Fruit fly (Drosophila melanogaster) whole organism, embryonic: ENCODE results near the gene Cyp313b1.

Source experiments
- ATbp ChIP-seq: fragments of 200-800 bp; sonication (Bioruptor generic); optimal IDR thresholded peaks from 2 replicates; lab custom pipeline; 2017; ENCODE audit warnings: missing biosample characterization, mild to moderate bottlenecking, missing genetic modification characterization, missing genetic modification reagents
- Bdp1 ChIP-seq: fragments of 200-800 bp; sonication (Bioruptor generic); optimal IDR thresholded peaks from 3 replicates; lab custom pipeline; 2016; ENCODE audit warnings: missing biosample characterization, missing genetic modification characterization
- Blimp-1 ChIP-seq: fragments of 200-800 bp; sonication (Bioruptor generic); optimal IDR thresholded peaks from 3 replicates; lab custom pipeline; 2018; ENCODE audit warnings: missing biosample characterization, missing genetic modification characterization, mild to moderate bottlenecking, moderate library complexity, missing genetic modification reagents
- CG10366 ChIP-seq: fragments of 200-800 bp; sonication (Bioruptor generic); IDR thresholded peaks from 2 replicates; pipeline ENCODE4 v1.3.6; 2022; ENCODE audit warnings: missing biosample characterization, missing genetic modification characterization
- CG12236 ChIP-seq: fragments of 200-800 bp; sonication (Bioruptor generic); optimal IDR thresholded peaks from 2 replicates; lab custom pipeline; 2016; ENCODE audit warnings: missing biosample characterization, missing genetic modification characterization
- CG13123 ChIP-seq: fragments of 200-800 bp; sonication (Bioruptor generic); optimal IDR thresholded peaks from 2 replicates; lab custom pipeline; 2016; ENCODE audit warnings: missing biosample characterization, missing genetic modification characterization
- CG13287 ChIP-seq: fragments of 200-800 bp; sonication (Bioruptor generic); IDR thresholded peaks from 2 replicates; pipeline ENCODE4 v1.3.6; 2022; ENCODE audit warnings: missing biosample characterization, missing genetic modification characterization; ENCODE audit not compliant: partially characterized antibody
- CG1529 ChIP-seq: fragments of 200-800 bp; sonication (Bioruptor generic); optimal IDR thresholded peaks from 3 replicates; lab custom pipeline; 2018; ENCODE audit warnings: missing biosample characterization, missing genetic modification characterization
- CG1602 ChIP-seq: fragments of 200-800 bp; sonication (Bioruptor generic); optimal IDR thresholded peaks from 3 replicates; lab custom pipeline; 2016; ENCODE audit warnings: missing biosample characterization, missing genetic modification characterization
- CG31441 ChIP-seq: fragments of 200-800 bp; sonication (Bioruptor generic); IDR thresholded peaks from 2 replicates; pipeline ENCODE4 v1.3.6; 2022; ENCODE audit warnings: missing biosample characterization, missing genetic modification characterization
- CG3838 ChIP-seq: fragments of 200-800 bp; sonication (Bioruptor generic); optimal IDR thresholded peaks from 3 replicates; lab custom pipeline; 2016; ENCODE audit warnings: missing biosample characterization, missing genetic modification characterization
- CG4820 ChIP-seq: fragments of 200-800 bp; sonication (Bioruptor generic); optimal IDR thresholded peaks from 3 replicates; lab custom pipeline; 2016; ENCODE audit warnings: missing biosample characterization, missing genetic modification characterization
- CG6813 ChIP-seq: fragments of 200-800 bp; sonication (Bioruptor generic); optimal IDR thresholded peaks from 2 replicates; lab custom pipeline; 2017; ENCODE audit warnings: missing biosample characterization, missing genetic modification characterization, mild to moderate bottlenecking, moderate library complexity, missing genetic modification reagents
- CG8089 ChIP-seq: fragments of 200-800 bp; sonication (Bioruptor generic); optimal IDR thresholded peaks from 3 replicates; lab custom pipeline; 2016; ENCODE audit warnings: missing biosample characterization, missing genetic modification characterization
- CG8281 ChIP-seq: fragments of 200-800 bp; sonication (Bioruptor generic); optimal IDR thresholded peaks from 2 replicates; lab custom pipeline; 2018; ENCODE audit warnings: missing biosample characterization, mild to moderate bottlenecking, missing genetic modification characterization, moderate library complexity
- CG8944 ChIP-seq: fragments of 200-800 bp; sonication (Bioruptor generic); optimal IDR thresholded peaks from 3 replicates; lab custom pipeline; 2016; ENCODE audit warnings: missing biosample characterization, missing genetic modification characterization
- CrebB ChIP-seq: fragments of 200-800 bp; sonication (Bioruptor generic); optimal IDR thresholded peaks from 3 replicates; lab custom pipeline; 2018; ENCODE audit warnings: missing biosample characterization, mild to moderate bottlenecking, missing genetic modification characterization
- Dbx ChIP-seq: fragments of 200-800 bp; sonication (Bioruptor generic); IDR thresholded peaks from 3 replicates; pipeline ENCODE4 v1.3.6; 2022; ENCODE audit warnings: missing biosample characterization, missing genetic modification characterization
- Gug ChIP-seq: fragments of 200-800 bp; sonication (Bioruptor generic); IDR thresholded peaks from 4 replicates; pipeline ENCODE4 v1.3.6; 2022; ENCODE audit warnings: missing biosample characterization, missing genetic modification characterization
- HHEX ChIP-seq: fragments of 200-800 bp; sonication (Bioruptor generic); optimal IDR thresholded peaks from 3 replicates; lab custom pipeline; 2017; ENCODE audit warnings: missing biosample characterization, mild to moderate bottlenecking, missing genetic modification characterization, missing genetic modification reagents
- HmgZ ChIP-seq: fragments of 200-800 bp; sonication (Bioruptor generic); optimal IDR thresholded peaks from 2 replicates; lab custom pipeline; 2018; ENCODE audit warnings: missing biosample characterization, mild to moderate bottlenecking, missing genetic modification characterization
- Hr3 ChIP-seq: fragments of 200-800 bp; sonication (Bioruptor generic); optimal IDR thresholded peaks from 3 replicates; lab custom pipeline; 2016; ENCODE audit warnings: missing biosample characterization, missing genetic modification characterization
- Hsf ChIP-seq: fragments of 200-800 bp; sonication (Bioruptor generic); optimal IDR thresholded peaks from 3 replicates; lab custom pipeline; 2016; ENCODE audit warnings: missing biosample characterization, missing genetic modification characterization
- Med ChIP-seq: fragments of 200-800 bp; sonication (Bioruptor generic); peaks from one replicate; lab custom pipeline; 2016; ENCODE audit warnings: missing biosample characterization, missing genetic modification characterization, mild to moderate bottlenecking, inconsistent platforms, moderate library complexity
- Myb ChIP-seq: fragments of 200-800 bp; sonication (Bioruptor generic); optimal IDR thresholded peaks from 2 replicates; lab custom pipeline; 2016; ENCODE audit warnings: missing biosample characterization, missing genetic modification characterization
- Oaz ChIP-seq: fragments of 200-800 bp; sonication (Bioruptor generic); IDR thresholded peaks from 2 replicates; pipeline ENCODE4 v1.3.6; 2022; ENCODE audit warnings: missing biosample characterization, missing genetic modification characterization
- PHDP ChIP-seq: fragments of 200-800 bp; sonication (Bioruptor generic); optimal IDR thresholded peaks from 3 replicates; lab custom pipeline; 2018; ENCODE audit warnings: missing biosample characterization, mild to moderate bottlenecking, missing genetic modification characterization, moderate library complexity
- Poxn ChIP-seq: fragments of 200-800 bp; sonication (Bioruptor generic); IDR thresholded peaks from 2 replicates; pipeline ENCODE4 v1.3.6; 2022; ENCODE audit warnings: missing biosample characterization, missing genetic modification characterization
- Rfx ChIP-seq: fragments of 200-800 bp; sonication (Bioruptor generic); IDR thresholded peaks from 2 replicates; pipeline ENCODE4 v1.3.6; 2022; ENCODE audit warnings: missing biosample characterization, missing genetic modification characterization
- Sox100B ChIP-seq: fragments of 200-800 bp; sonication (Bioruptor generic); optimal IDR thresholded peaks from 3 replicates; lab custom pipeline; 2018; ENCODE audit warnings: missing biosample characterization, mild to moderate bottlenecking, missing genetic modification characterization
- Tbp ChIP-seq: fragments of >200 bp; optimal IDR thresholded peaks from 2 replicates; lab custom pipeline; 2018; ENCODE audit warnings: missing biosample characterization, missing genetic modification characterization
- ash1 ChIP-seq: fragments of 200-800 bp; sonication (Bioruptor generic); optimal IDR thresholded peaks from 2 replicates; lab custom pipeline; 2018; ENCODE audit warnings: missing biosample characterization, mild to moderate bottlenecking, missing genetic modification characterization
- cas ChIP-seq: fragments of 200-800 bp; sonication (Bioruptor generic); IDR thresholded peaks from 2 replicates; pipeline ENCODE4 v1.3.6; 2022; ENCODE audit warnings: missing biosample characterization, missing genetic modification characterization
- cwo ChIP-seq: fragments of 200-800 bp; sonication (Bioruptor generic); optimal IDR thresholded peaks from 3 replicates; lab custom pipeline; 2017; ENCODE audit warnings: missing biosample characterization, missing genetic modification characterization, mild to moderate bottlenecking, moderate library complexity, missing genetic modification reagents
- disco-r ChIP-seq: fragments of 200-800 bp; sonication (Bioruptor generic); optimal IDR thresholded peaks from 2 replicates; lab custom pipeline; 2016; ENCODE audit warnings: missing biosample characterization, missing genetic modification characterization
- dm ChIP-seq: fragments of 200-800 bp; sonication (Bioruptor generic); optimal IDR thresholded peaks from 3 replicates; lab custom pipeline; 2016; ENCODE audit warnings: missing biosample characterization, missing genetic modification characterization
- en ChIP-seq: fragments of 200-800 bp; sonication (Bioruptor generic); optimal IDR thresholded peaks from 2 replicates; lab custom pipeline; 2016; ENCODE audit warnings: missing biosample characterization, missing genetic modification characterization
- fru ChIP-seq: fragments of >200 bp; optimal IDR thresholded peaks from 2 replicates; lab custom pipeline; 2017
- h ChIP-seq: fragments of >200 bp; optimal IDR thresholded peaks from 2 replicates; lab custom pipeline; 2017
- insv ChIP-seq, 2 experiments: fragments of 200-800 bp; sonication (Bioruptor generic); optimal IDR thresholded peaks; 3 replicates each; lab custom pipeline; 2016 to 2018; ENCODE audit warnings: missing biosample characterization in 2 of 2, missing genetic modification characterization in 2 of 2
- knrl ChIP-seq: fragments of 200-800 bp; sonication (Bioruptor generic); IDR thresholded peaks from 3 replicates; pipeline ENCODE4 v1.3.6; 2022; ENCODE audit warnings: missing biosample characterization, missing genetic modification characterization; ENCODE audit not compliant: partially characterized antibody
- lilli ChIP-seq: fragments of 200-800 bp; sonication (Bioruptor generic); optimal IDR thresholded peaks from 3 replicates; lab custom pipeline; 2016; ENCODE audit warnings: missing biosample characterization, missing genetic modification characterization
- oc ChIP-seq: fragments of 200-800 bp; sonication (Bioruptor generic); optimal IDR thresholded peaks from 2 replicates; lab custom pipeline; 2018; ENCODE audit warnings: missing biosample characterization, mild to moderate bottlenecking, missing genetic modification characterization, moderate library complexity
- odd ChIP-seq: fragments of 200-800 bp; sonication (Bioruptor generic); optimal IDR thresholded peaks from 2 replicates; lab custom pipeline; 2017; ENCODE audit warnings: missing biosample characterization, mild to moderate bottlenecking, missing genetic modification characterization
- otp ChIP-seq: fragments of 200-800 bp; sonication (Bioruptor generic); IDR thresholded peaks from 3 replicates; pipeline ENCODE4, ENCODE4 v1.3.6; 2022; ENCODE audit warnings: missing biosample characterization, missing genetic modification characterization
- psq ChIP-seq: fragments of 200-800 bp; sonication (Bioruptor generic); optimal IDR thresholded peaks from 2 replicates; lab custom pipeline; 2017; ENCODE audit warnings: missing biosample characterization, missing genetic modification characterization
- pum ChIP-seq: fragments of 200-800 bp; sonication (Bioruptor generic); optimal IDR thresholded peaks from 2 replicates; lab custom pipeline; 2016; ENCODE audit warnings: missing biosample characterization, missing genetic modification characterization
- pzg ChIP-seq: fragments of 200-800 bp; sonication (Bioruptor generic); optimal IDR thresholded peaks from 3 replicates; lab custom pipeline; 2018; ENCODE audit warnings: missing biosample characterization, mild to moderate bottlenecking, missing genetic modification characterization, moderate library complexity
- scrt ChIP-seq: fragments of 200-800 bp; sonication (Bioruptor generic); optimal IDR thresholded peaks from 2 replicates; lab custom pipeline; 2018; ENCODE audit warnings: missing biosample characterization, mild to moderate bottlenecking, missing genetic modification characterization, moderate library complexity
- toy ChIP-seq: fragments of 200-800 bp; sonication (Bioruptor generic); IDR thresholded peaks from 2 replicates; pipeline ENCODE4 v1.3.6; 2022; ENCODE audit warnings: missing biosample characterization, missing genetic modification characterization
- tx ChIP-seq: fragments of 200-800 bp; sonication (Bioruptor generic); optimal IDR thresholded peaks from 2 replicates; lab custom pipeline; 2016; ENCODE audit warnings: missing biosample characterization, missing genetic modification characterization
- vvl ChIP-seq: fragments of 200-800 bp; sonication (Bioruptor generic); IDR thresholded peaks from 2 replicates; pipeline ENCODE4 v1.3.6; 2022; ENCODE audit warnings: missing biosample characterization, missing genetic modification characterization
- yki ChIP-seq: fragments of >200 bp; optimal IDR thresholded peaks from 3 replicates; lab custom pipeline; 2018

Cyp313b1 gene

DNA sequence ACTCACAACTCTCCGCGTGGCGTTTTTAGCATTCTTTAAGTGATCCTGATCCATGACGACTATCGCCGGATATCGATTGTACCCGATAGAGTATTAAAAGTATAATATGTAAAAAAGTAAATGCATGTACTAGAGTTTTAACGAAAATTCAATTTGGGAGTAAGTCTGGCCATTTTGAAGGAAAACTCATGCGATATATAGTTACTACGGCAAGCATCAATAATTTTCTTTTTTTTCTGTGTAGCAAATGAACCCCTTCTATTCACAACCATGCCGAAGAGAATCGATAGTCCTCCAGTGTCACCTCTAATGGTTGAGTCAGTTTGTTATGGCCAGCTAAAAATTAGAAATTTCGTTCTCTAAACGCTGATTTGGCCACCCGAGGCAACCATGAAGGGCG, 7.3 kb upstream of the Cyp313b1 start, which contains the start of the genes Sys1 and Dhod (continued):
- TF ChIP-seq ATbp (GFP tag; lab: Kevin White, UChicago) (no peak), CG12236 (GFP tag; lab: Kevin White, UChicago) (no peak), yki (lab: Kevin White, UChicago) (no peak), knrl (GFP tag; lab: Robert Waterston, UW) (peak; percentile 87), HmgZ (tag; lab: Kevin White, UChicago) (peak; percentile 76), Bdp1 (GFP tag; lab: Kevin White, UChicago) (peak; percentile 73), CG10366 (GFP tag; lab: Robert Waterston, UW) (peak; percentile 43; the same call in 1 of the 2 replicates), Hsf (peak; percentile 75), CG31441 (peak; percentile 45; the same call in 1 of the 2 replicates), CG3838 (GFP tag; lab: Kevin White, UChicago) (no peak), insv (GFP tag; optimal IDR thresholded peaks at IDR 0.05; lab: Kevin White, UChicago) (no peak), Oaz (GFP tag; lab: Robert Waterston, UW) (no peak), CG13287 (GFP tag; lab: Robert Waterston, UW) (peak; percentile 90), pzg (GFP tag; lab: Kevin White, UChicago) (peak; percentile 54), Rfx (peak; percentile 77), dm (GFP tag; lab: Kevin White, UChicago) (peak; percentile 58), scrt (GFP tag; lab: Kevin White, UChicago) (peak; percentile 26), cas (GFP tag; lab: Robert Waterston, UW) (0 out of 2 replicates have a peak, but pooled peaks have one; percentile 37), h (lab: Kevin White, UChicago) (no peak), Blimp-1 (peak; percentile 35), psq (no peak), ash1 (GFP tag; lab: Kevin White, UChicago) (no peak), tx (peak; percentile 22), toy (GFP tag; lab: Robert Waterston, UW) (no peak), CG4820 (GFP tag; lab: Kevin White, UChicago) (no peak), vvl (GFP tag; lab: Robert Waterston, UW) (peak; percentile 75), cwo (peak; percentile 42), lilli (GFP tag; lab: Kevin White, UChicago) (peak; percentile 89), fru (lab: Kevin White, UChicago) (no peak), Poxn (no peak), Hr3 (peak; percentile 59), CrebB (no peak), Sox100B (GFP tag; lab: Kevin White, UChicago) (peak; percentile 4), HHEX (peak; percentile 38), CG6813 (GFP tag; lab: Kevin White, UChicago) (no peak), CG13123 (GFP tag; lab: Kevin White, UChicago) (peak; percentile 46), PHDP (tag; lab: Kevin White, UChicago) (peak; percentile 49), Gug (peak; percentile 81), CG8944 (GFP tag; lab: Kevin White, UChicago) (peak; percentile 62), CG8089 (GFP tag; lab: Kevin White, UChicago) (no peak), odd (GFP tag; lab: Kevin White, UChicago) (peak; percentile 27), oc (tag; lab: Kevin White, UChicago) (peak; percentile 18), otp (GFP tag; lab: Robert Waterston, UW) (peak; percentile 69; the same call in 2 of the 3 replicates), disco-r (GFP tag; lab: Kevin White, UChicago) (peak; percentile 16), CG8281 (tag; lab: Kevin White, UChicago) (no peak), Med (GFP tag; lab: Kevin White, UChicago) (peak; percentile 92), Myb (peak; percentile 19), en (GFP tag; lab: Kevin White, UChicago) (no peak), CG1602 (GFP tag; lab: Kevin White, UChicago) (peak; percentile 44), pum (GFP tag; lab: Kevin White, UChicago) (peak; percentile 49), CG1529 (GFP tag; lab: Kevin White, UChicago) (no peak), Tbp (GFP tag; lab: Kevin White, UChicago) (no peak), Dbx (peak; percentile 77)
